3 worm cellular contexts compared by ENCODE assay signal in genomic region chrV:15085335-15085800, ce11.
TF ChIP-seq lines count a peak whose summit lies in the region.

Gene ahsa-1 (minus strand): TSS chrV:15085385.
Gene C01G10.7 (plus strand): TSS chrV:15085747.

TF ChIP-seq in whole organism, L2 larva, 48 proteins besides CTCF, POLR2A, EP300 and RAD21 (continued from another document):
- TF ChIP-seq lin-11 (tag; optimal IDR thresholded peaks at IDR 0.05; lab: Kevin White, UChicago), result peak; percentile 47
- TF ChIP-seq R02D3.7 (tag; optimal IDR thresholded peaks at IDR 0.05; lab: Kevin White, UChicago), result peak; percentile 88
- peak; percentile 94 for TF ChIP-seq crh-2 (tag; optimal IDR thresholded peaks at IDR 0.05; lab: Kevin White, UChicago)
- TF ChIP-seq lin-39 (tag; optimal IDR thresholded peaks at IDR 0.05; lab: Kevin White, UChicago), result no peak
- TF ChIP-seq elt-3 (tag; optimal IDR thresholded peaks at IDR 0.05; lab: Kevin White, UChicago), result no peak
- TF ChIP-seq nhr-23 (tag; optimal IDR thresholded peaks at IDR 0.05; lab: Kevin White, UChicago), result no peak
- TF ChIP-seq lsy-2 (tag; optimal IDR thresholded peaks at IDR 0.05; lab: Kevin White, UChicago), result peak; percentile 76 to 93
- no peak for TF ChIP-seq nhr-10 (tag; optimal IDR thresholded peaks at IDR 0.05; lab: Kevin White, UChicago)
- TF ChIP-seq fos-1 (tag; optimal IDR thresholded peaks at IDR 0.05; lab: Kevin White, UChicago), result peak; percentile 80
- no peak for TF ChIP-seq nhr-6 (tag; optimal IDR thresholded peaks at IDR 0.05; lab: Kevin White, UChicago)
- TF ChIP-seq sma-3 (GFP tag; optimal IDR thresholded peaks at IDR 0.05; lab: Kevin White, UChicago), result peak; percentile 95
- peak in 1 of 2 experiments; percentile 6 for TF ChIP-seq mdl-1 (tag; optimal IDR thresholded peaks at IDR 0.05; lab: Kevin White, UChicago)
- no peak for TF ChIP-seq dmd-4 (tag; optimal IDR thresholded peaks at IDR 0.05; lab: Kevin White, UChicago)
- TF ChIP-seq Y55F3AM.14 (GFP tag; optimal IDR thresholded peaks at IDR 0.05; lab: Kevin White, UChicago), result no peak
- no peak for TF ChIP-seq alr-1 (tag; optimal IDR thresholded peaks at IDR 0.05; lab: Kevin White, UChicago)
- peak; percentile 30 for TF ChIP-seq zag-1 (tag; optimal IDR thresholded peaks at IDR 0.05; lab: Kevin White, UChicago)
- TF ChIP-seq F13H6.1 (tag; optimal IDR thresholded peaks at IDR 0.05; lab: Kevin White, UChicago), result peak; percentile 86
- TF ChIP-seq unc-39 (tag; optimal IDR thresholded peaks at IDR 0.05; lab: Kevin White, UChicago), result no peak
- TF ChIP-seq mbf-1 (tag; optimal IDR thresholded peaks at IDR 0.05; lab: Kevin White, UChicago), result no peak
- TF ChIP-seq gmeb-1 (tag; optimal IDR thresholded peaks at IDR 0.05; lab: Kevin White, UChicago), result peak; percentile 81
- TF ChIP-seq lin-13 (GFP tag; optimal IDR thresholded peaks at IDR 0.05; lab: Kevin White, UChicago), result peak; percentile 86
- no peak for TF ChIP-seq nhr-25 (tag; optimal IDR thresholded peaks at IDR 0.05; lab: Kevin White, UChicago)
- TF ChIP-seq ceh-16 (tag; optimal IDR thresholded peaks at IDR 0.05; lab: Kevin White, UChicago), result peak; percentile 36
- TF ChIP-seq ama-1 (optimal IDR thresholded peaks at IDR 0.05; lab: Kevin White, UChicago), result no peak
- no peak for TF ChIP-seq aly-2 (tag; optimal IDR thresholded peaks at IDR 0.05; lab: Kevin White, UChicago)
- peak; percentile 98 for TF ChIP-seq unc-55 (GFP tag; optimal IDR thresholded peaks at IDR 0.05; lab: Kevin White, UChicago)
TF ChIP-seq in whole organism, L2 larva: peak in this region for 27.

TF ChIP-seq in whole organism, L4 larva, 104 proteins besides CTCF, POLR2A, EP300 and RAD21 (continued from another document and continues in another):
- TF ChIP-seq nhr-42 (GFP tag; IDR thresholded peaks at IDR 0.05; lab: Robert Waterston, UW), result peak; percentile 46; the same call in 1 of the 2 replicates
- TF ChIP-seq unc-130 (GFP tag; optimal IDR thresholded peaks at IDR 0.05; lab: Kevin White, UChicago), result peak; percentile 98
- TF ChIP-seq ceh-20 (GFP tag; IDR thresholded peaks at IDR 0.05; lab: Robert Waterston, UW), result peak; percentile 67; the same call in 1 of the 2 replicates
- TF ChIP-seq lin-1 (GFP tag; IDR thresholded peaks at IDR 0.05; lab: Robert Waterston, UW), result no peak
- TF ChIP-seq zfp-3 (GFP tag; conservative IDR thresholded peaks at IDR 0.05; lab: Robert Waterston, UW), result 0 out of 2 replicates have a peak, but pooled peaks have one; percentile 32
- TF ChIP-seq Y75B8A.6 (GFP tag; IDR thresholded peaks at IDR 0.05; lab: Robert Waterston, UW), result no peak
- peak; percentile 89 for TF ChIP-seq R02D3.7 (tag; optimal IDR thresholded peaks at IDR 0.05; lab: Kevin White, UChicago)
- TF ChIP-seq mxl-3 (GFP tag; optimal IDR thresholded peaks at IDR 0.05; lab: Kevin White, UChicago), result peak; percentile 19
- peak; percentile 40 for TF ChIP-seq ztf-7 (tag; optimal IDR thresholded peaks at IDR 0.05; lab: Kevin White, UChicago)
- peak; percentile 70 for TF ChIP-seq F37D6.2 (tag; optimal IDR thresholded peaks at IDR 0.05; lab: Kevin White, UChicago)
- TF ChIP-seq madf-5 (GFP tag; IDR thresholded peaks at IDR 0.05; lab: Robert Waterston, UW), result peak; percentile 45 to 64; a peak in 2 of 4 replicates
- peak; percentile 86 for TF ChIP-seq lin-13 (GFP tag; optimal IDR thresholded peaks at IDR 0.05; lab: Kevin White, UChicago)
- TF ChIP-seq rbr-2 (tag; optimal IDR thresholded peaks at IDR 0.05; lab: Kevin White, UChicago), result peak; percentile 87
- peak in 1 of 2 experiments; percentile 13 for TF ChIP-seq mdl-1 (tag; optimal IDR thresholded peaks at IDR 0.05; lab: Kevin White, UChicago)
- TF ChIP-seq pha-4 (GFP tag; IDR thresholded peaks at IDR 0.05; lab: Robert Waterston, UW), result peak; percentile 54; the same call in 1 of the 2 replicates
- peak; percentile 97 for TF ChIP-seq pha-4 (tag; optimal IDR thresholded peaks at IDR 0.05; lab: Kevin White, UChicago)
- peak; percentile 46 for TF ChIP-seq spr-1 (tag; optimal IDR thresholded peaks at IDR 0.05; lab: Kevin White, UChicago)
- no peak for TF ChIP-seq zfp-2 (tag; optimal IDR thresholded peaks at IDR 0.05; lab: Kevin White, UChicago)
- TF ChIP-seq skn-1 (tag; optimal IDR thresholded peaks at IDR 0.05; lab: Kevin White, UChicago), result no peak
- peak; percentile 99 for TF ChIP-seq nhr-6 (tag; optimal IDR thresholded peaks at IDR 0.05; lab: Kevin White, UChicago)
- TF ChIP-seq pqm-1 (tag; optimal IDR thresholded peaks at IDR 0.05; lab: Kevin White, UChicago), result peak; percentile 72
- no peak for TF ChIP-seq unc-62 (GFP tag; optimal IDR thresholded peaks at IDR 0.05 in 1 of 2; lab: Kevin White, UChicago)
- no peak for TF ChIP-seq unc-62 (tag; optimal IDR thresholded peaks at IDR 0.05; lab: Kevin White, UChicago)
- TF ChIP-seq jun-1 (tag; optimal IDR thresholded peaks at IDR 0.05; lab: Kevin White, UChicago), result no peak
- TF ChIP-seq ZK337.2 (GFP tag; IDR thresholded peaks at IDR 0.05; lab: Robert Waterston, UW), result peak; percentile 91
- TF ChIP-seq dve-1 (tag; optimal IDR thresholded peaks at IDR 0.05; lab: Kevin White, UChicago; ENCODE audit: insufficient read depth), result no peak
- peak; percentile 99 for TF ChIP-seq lin-38 (GFP tag; IDR thresholded peaks at IDR 0.05; lab: Robert Waterston, UW)
- no peak for TF ChIP-seq nhr-102 (tag; optimal IDR thresholded peaks at IDR 0.05; lab: Kevin White, UChicago)
- TF ChIP-seq zag-1 (tag; optimal IDR thresholded peaks at IDR 0.05; lab: Kevin White, UChicago), result no peak
- TF ChIP-seq T20F7.1 (GFP tag; optimal IDR thresholded peaks at IDR 0.05; lab: Kevin White, UChicago), result peak; percentile 87
- peak; percentile 60 for TF ChIP-seq ces-1 (GFP tag; optimal IDR thresholded peaks at IDR 0.05; lab: Kevin White, UChicago)
- no peak for TF ChIP-seq mep-1 (tag; optimal IDR thresholded peaks at IDR 0.05; lab: Kevin White, UChicago)
- no peak for TF ChIP-seq D1046.2 (GFP tag; IDR thresholded peaks at IDR 0.05; lab: Robert Waterston, UW)
- TF ChIP-seq arid-1 (GFP tag; conservative IDR thresholded peaks at IDR 0.05; lab: Robert Waterston, UW), result 0 out of 2 replicates have a peak, but pooled peaks have one; percentile 46
- peak; percentile 49; the same call in 1 of the 2 replicates for TF ChIP-seq vab-7 (GFP tag; IDR thresholded peaks at IDR 0.05; lab: Robert Waterston, UW)
- no peak for TF ChIP-seq attf-4 (tag; optimal IDR thresholded peaks at IDR 0.05; lab: Kevin White, UChicago)
- no peak for TF ChIP-seq ama-1 (optimal IDR thresholded peaks at IDR 0.05; lab: Kevin White, UChicago)
- TF ChIP-seq dmd-6 (GFP tag; IDR thresholded peaks at IDR 0.05; lab: Robert Waterston, UW), result peak; percentile 86
- no peak for TF ChIP-seq hlh-30 (tag; optimal IDR thresholded peaks at IDR 0.05; lab: Kevin White, UChicago; ENCODE audit: insufficient read depth)
- peak; percentile 88 for TF ChIP-seq nhr-77 (tag; optimal IDR thresholded peaks at IDR 0.05; lab: Kevin White, UChicago)
- TF ChIP-seq T26A8.4 (GFP tag; IDR thresholded peaks at IDR 0.05; lab: Robert Waterston, UW), result peak; percentile 59; the same call in 1 of the 2 replicates
- no peak for TF ChIP-seq nhr-41 (GFP tag; IDR thresholded peaks at IDR 0.05; lab: Robert Waterston, UW)
- TF ChIP-seq lim-7 (GFP tag; IDR thresholded peaks at IDR 0.05; lab: Robert Waterston, UW), result no peak
- TF ChIP-seq lsy-2 (tag; optimal IDR thresholded peaks at IDR 0.05; lab: Kevin White, UChicago), result peak; percentile 64 to 94
- peak; percentile 8 for TF ChIP-seq nhr-10 (tag; optimal IDR thresholded peaks at IDR 0.05; lab: Kevin White, UChicago)
- no peak for TF ChIP-seq saeg-2 (GFP tag; IDR thresholded peaks at IDR 0.05; lab: Robert Waterston, UW)
- TF ChIP-seq nhr-111 (GFP tag; optimal IDR thresholded peaks at IDR 0.05; lab: Kevin White, UChicago), result no peak
- peak; percentile 79 for TF ChIP-seq hmg-1.1 (GFP tag; IDR thresholded peaks at IDR 0.05; lab: Robert Waterston, UW)
- TF ChIP-seq egl-43 (GFP tag; IDR thresholded peaks at IDR 0.05; lab: Robert Waterston, UW), result no peak
- no peak for TF ChIP-seq F44E2.7 (GFP tag; IDR thresholded peaks at IDR 0.05; lab: Robert Waterston, UW)
- peak; percentile 56 for TF ChIP-seq F49E8.2 (tag; optimal IDR thresholded peaks at IDR 0.05; lab: Kevin White, UChicago; ENCODE audit: borderline replicate concordance)
- TF ChIP-seq nhr-11 (tag; optimal IDR thresholded peaks at IDR 0.05; lab: Kevin White, UChicago), result peak; percentile 66
- peak; percentile 82 for TF ChIP-seq Y48G9A.11 (GFP tag; IDR thresholded peaks at IDR 0.05; lab: Robert Waterston, UW)

TF ChIP-seq in whole organism, late embryonic, 69 proteins besides CTCF, POLR2A, EP300 and RAD21 (continued from another document):
- TF ChIP-seq ceh-9 (tag; optimal IDR thresholded peaks at IDR 0.05; lab: Kevin White, UChicago) (no peak), hlh-6 (tag; optimal IDR thresholded peaks at IDR 0.05; lab: Kevin White, UChicago) (peak; percentile 15), che-1 (tag; optimal IDR thresholded peaks at IDR 0.05; lab: Kevin White, UChicago) (no peak), ceh-18 (tag; optimal IDR thresholded peaks at IDR 0.05; lab: Kevin White, UChicago) (peak; percentile 81), npax-4 (tag; optimal IDR thresholded peaks at IDR 0.05; lab: Kevin White, UChicago) (no peak), lin-11 (tag; optimal IDR thresholded peaks at IDR 0.05; lab: Kevin White, UChicago) (no peak), pat-9 (tag; optimal IDR thresholded peaks at IDR 0.05; lab: Kevin White, UChicago) (no peak), C08G9.2 (tag; optimal IDR thresholded peaks at IDR 0.05; lab: Kevin White, UChicago) (peak; percentile 94), dmd-4 (tag; optimal IDR thresholded peaks at IDR 0.05; lab: Kevin White, UChicago; ENCODE audit: borderline replicate concordance) (no peak), ceh-24 (tag; optimal IDR thresholded peaks at IDR 0.05; lab: Kevin White, UChicago) (no peak), odd-2 (tag; optimal IDR thresholded peaks at IDR 0.05; lab: Kevin White, UChicago) (no peak), pha-2 (tag; optimal IDR thresholded peaks at IDR 0.05; lab: Kevin White, UChicago) (peak; percentile 31), unc-3 (GFP tag; conservative IDR thresholded peaks at IDR 0.05; lab: Robert Waterston, UW) (peak; percentile 40; the same call in 1 of the 2 replicates), unc-3 (tag; optimal IDR thresholded peaks at IDR 0.05; lab: Kevin White, UChicago) (peak; percentile 0), gmeb-2 (tag; optimal IDR thresholded peaks at IDR 0.05; lab: Kevin White, UChicago) (peak; percentile 15), dve-1 (tag; optimal IDR thresholded peaks at IDR 0.05; lab: Kevin White, UChicago) (peak; percentile 18), sox-4 (tag; optimal IDR thresholded peaks at IDR 0.05; lab: Kevin White, UChicago) (no peak), eyg-1 (tag; optimal IDR thresholded peaks at IDR 0.05; lab: Kevin White, UChicago) (peak; percentile 66), madf-2 (tag; optimal IDR thresholded peaks at IDR 0.05; lab: Kevin White, UChicago) (peak; percentile 35), pax-1 (tag; optimal IDR thresholded peaks at IDR 0.05; lab: Kevin White, UChicago) (peak; percentile 40), unc-42 (tag; optimal IDR thresholded peaks at IDR 0.05; lab: Kevin White, UChicago) (peak; percentile 98), ceh-48 (tag; optimal IDR thresholded peaks at IDR 0.05; lab: Kevin White, UChicago) (peak; percentile 29), tbx-2 (tag; optimal IDR thresholded peaks at IDR 0.05; lab: Kevin White, UChicago) (peak; percentile 96), ceh-45 (GFP tag; IDR thresholded peaks at IDR 0.05; lab: Robert Waterston, UW) (no peak), fkh-10 (GFP tag; optimal IDR thresholded peaks at IDR 0.05; lab: Kevin White, UChicago) (no peak), sox-2 (GFP tag; IDR thresholded peaks at IDR 0.05; lab: Robert Waterston, UW) (no peak), ama-1 (optimal IDR thresholded peaks at IDR 0.05; lab: Kevin White, UChicago) (no peak), ceh-19 (GFP tag; optimal IDR thresholded peaks at IDR 0.05; lab: Kevin White, UChicago) (peak; percentile 21), syd-9 (tag; optimal IDR thresholded peaks at IDR 0.05; lab: Kevin White, UChicago) (peak; percentile 10), pha-4 (tag; optimal IDR thresholded peaks at IDR 0.05; lab: Kevin White, UChicago) (no peak), zip-5 (tag; optimal IDR thresholded peaks at IDR 0.05; lab: Kevin White, UChicago) (peak; percentile 76), fkh-6 (tag; optimal IDR thresholded peaks at IDR 0.05; lab: Kevin White, UChicago) (peak; percentile 62), K09A11.1 (tag; optimal IDR thresholded peaks at IDR 0.05; lab: Kevin White, UChicago; ENCODE audit: insufficient read depth) (no peak), T23F11.4 (GFP tag; optimal IDR thresholded peaks at IDR 0.05; lab: Kevin White, UChicago) (no peak), mec-3 (tag; optimal IDR thresholded peaks at IDR 0.05; lab: Kevin White, UChicago; ENCODE audit: borderline replicate concordance) (peak; percentile 85), unc-55 (GFP tag; optimal IDR thresholded peaks at IDR 0.05; lab: Kevin White, UChicago) (no peak), nfya-1 (tag; optimal IDR thresholded peaks at IDR 0.05; lab: Kevin White, UChicago) (peak; percentile 83), nhr-232 (tag; optimal IDR thresholded peaks at IDR 0.05; lab: Kevin White, UChicago) (no peak), nhr-11 (tag; optimal IDR thresholded peaks at IDR 0.05; lab: Kevin White, UChicago) (no peak), ceh-22 (tag; optimal IDR thresholded peaks at IDR 0.05; lab: Kevin White, UChicago) (no peak), hlh-30 (tag; optimal IDR thresholded peaks at IDR 0.05; lab: Kevin White, UChicago; ENCODE audit: insufficient read depth) (no peak), ztf-16 (tag; optimal IDR thresholded peaks at IDR 0.05; lab: Kevin White, UChicago) (peak; percentile 70), pros-1 (tag; optimal IDR thresholded peaks at IDR 0.05; lab: Kevin White, UChicago) (no peak), ttx-3 (tag; optimal IDR thresholded peaks at IDR 0.05; lab: Kevin White, UChicago) (peak; percentile 63)
TF ChIP-seq in whole organism, late embryonic: peak in this region for 40.
